Worm (Caenorhabditis elegans) whole organism, late embryonic: ENCODE measurements around the gene T14B4.5.

ENCODE experiments used
- C38D4.7 ChIP-seq: fragments of 200-800 bp; sonication (Bioruptor generic); optimal IDR thresholded peaks from 2 replicates; lab custom pipeline; 2018; ENCODE audit warnings: mild to moderate bottlenecking, missing genetic modification characterization, moderate library complexity, missing compliant biosample characterization
- F13H6.1 ChIP-seq: sonication (generic microtip); optimal IDR thresholded peaks from 2 replicates; lab custom pipeline; 2016; ENCODE audit warnings: missing genetic modification characterization, missing compliant biosample characterization
- K02D7.2 ChIP-seq: sonication (generic microtip); optimal IDR thresholded peaks from 2 replicates; lab custom pipeline; 2017; ENCODE audit warnings: mild to moderate bottlenecking, missing genetic modification characterization, missing compliant biosample characterization
- K09A11.1 ChIP-seq: sonication (generic microtip); optimal IDR thresholded peaks from 2 replicates; lab custom pipeline; 2017; ENCODE audit warnings: antibody characterized with exemption, mild to moderate bottlenecking, missing genetic modification characterization, missing compliant biosample characterization; ENCODE audit not compliant: insufficient read depth
- Y22D7AL.16 ChIP-seq: sonication (generic microtip); optimal IDR thresholded peaks from 2 replicates; lab custom pipeline; 2016; ENCODE audit warnings: missing genetic modification characterization, missing compliant biosample characterization
- ceh-14 ChIP-seq: sonication (generic microtip); optimal IDR thresholded peaks from 2 replicates; lab custom pipeline; 2016; ENCODE audit warnings: missing genotype, missing genetic modification characterization, missing compliant biosample characterization
- ceh-19 ChIP-seq: fragments of 200-800 bp; sonication (Bioruptor generic); optimal IDR thresholded peaks from 2 replicates; lab custom pipeline; 2018; ENCODE audit warnings: mild to moderate bottlenecking, missing genetic modification characterization, missing compliant biosample characterization
- ceh-24 ChIP-seq: sonication (generic microtip); optimal IDR thresholded peaks from 2 replicates; lab custom pipeline; 2016; ENCODE audit warnings: mild to moderate bottlenecking, missing genetic modification characterization, missing compliant biosample characterization
- ceh-31 ChIP-seq: sonication (generic microtip); optimal IDR thresholded peaks from 2 replicates; lab custom pipeline; 2016; ENCODE audit warnings: missing genetic modification characterization, missing compliant biosample characterization
- ceh-34 ChIP-seq: sonication (generic microtip); optimal IDR thresholded peaks from 2 replicates; lab custom pipeline; 2016; ENCODE audit warnings: mild to moderate bottlenecking, missing genetic modification characterization, missing compliant biosample characterization
- ceh-6 ChIP-seq: fragments of 200-800 bp; sonication (Bioruptor generic); optimal IDR thresholded peaks from 2 replicates; lab custom pipeline; 2018; ENCODE audit warnings: mild to moderate bottlenecking, missing genetic modification characterization, missing compliant biosample characterization
- ceh-9 ChIP-seq: sonication (generic microtip); optimal IDR thresholded peaks from 2 replicates; lab custom pipeline; 2016; ENCODE audit warnings: mild to moderate bottlenecking, missing genetic modification characterization, inconsistent platforms, missing compliant biosample characterization
- che-1 ChIP-seq: sonication (generic microtip); optimal IDR thresholded peaks from 2 replicates; lab custom pipeline; 2016; ENCODE audit warnings: mild to moderate bottlenecking, missing genetic modification characterization, missing compliant biosample characterization
- ets-4 ChIP-seq: sonication (generic microtip); optimal IDR thresholded peaks from 2 replicates; lab custom pipeline; 2016; ENCODE audit warnings: missing genetic modification characterization, missing compliant biosample characterization
- fax-1 ChIP-seq: sonication (generic microtip); optimal IDR thresholded peaks from 2 replicates; lab custom pipeline; 2016; ENCODE audit warnings: missing genotype, missing genetic modification characterization, missing compliant biosample characterization
- fkh-10 ChIP-seq: fragments of 150-350 bp; optimal IDR thresholded peaks from 2 replicates; lab custom pipeline; 2014; ENCODE audit warnings: missing biosample characterization, missing genetic modification reagents, missing genetic modification characterization
- gmeb-2 ChIP-seq: sonication (generic microtip); optimal IDR thresholded peaks from 2 replicates; lab custom pipeline; 2016; ENCODE audit warnings: missing genetic modification characterization, inconsistent platforms, missing compliant biosample characterization
- hlh-15 ChIP-seq: sonication (generic microtip); optimal IDR thresholded peaks from 2 replicates; lab custom pipeline; 2016; ENCODE audit warnings: missing genetic modification characterization, missing compliant biosample characterization
- hlh-8 ChIP-seq: sonication (generic microtip); optimal IDR thresholded peaks from 2 replicates; lab custom pipeline; 2016; ENCODE audit warnings: missing genotype, missing genetic modification characterization, missing compliant biosample characterization
- lim-6 ChIP-seq: sonication (generic microtip); optimal IDR thresholded peaks from 2 replicates; lab custom pipeline; 2016; ENCODE audit warnings: missing genetic modification characterization, missing compliant biosample characterization
- lin-11 ChIP-seq: fragments of 200-800 bp; sonication (Bioruptor generic); optimal IDR thresholded peaks from 2 replicates; lab custom pipeline; 2018; ENCODE audit warnings: mild to moderate bottlenecking, missing genetic modification characterization, missing compliant biosample characterization
- nfya-1 ChIP-seq: sonication (generic microtip); optimal IDR thresholded peaks from 2 replicates; lab custom pipeline; 2017; ENCODE audit warnings: missing genetic modification characterization, mild to moderate bottlenecking, missing compliant biosample characterization, antibody characterized with exemption, moderate library complexity
- nhr-11 ChIP-seq: fragments of 150-350 bp; optimal IDR thresholded peaks from 2 replicates; lab custom pipeline; 2014; ENCODE audit warnings: missing biosample characterization, missing genetic modification characterization
- nhr-232 ChIP-seq: sonication (generic microtip); optimal IDR thresholded peaks from 2 replicates; lab custom pipeline; 2016; ENCODE audit warnings: missing genetic modification characterization, missing compliant biosample characterization
- odd-2 ChIP-seq: sonication (generic microtip); optimal IDR thresholded peaks from 2 replicates; lab custom pipeline; 2017; ENCODE audit warnings: antibody characterized with exemption, mild to moderate bottlenecking, missing genetic modification characterization, missing compliant biosample characterization
- pag-3 ChIP-seq: sonication (generic microtip); optimal IDR thresholded peaks from 2 replicates; lab custom pipeline; 2016; ENCODE audit warnings: missing compliant biosample characterization, missing genetic modification characterization, borderline replicate concordance
- pat-9 ChIP-seq: fragments of 200-800 bp; sonication (Bioruptor generic); optimal IDR thresholded peaks from 2 replicates; lab custom pipeline; 2018; ENCODE audit warnings: mild to moderate bottlenecking, missing genetic modification characterization, moderate library complexity, missing compliant biosample characterization
- pax-1 ChIP-seq: fragments of 150-350 bp; optimal IDR thresholded peaks from 2 replicates; lab custom pipeline; 2014; ENCODE audit warnings: missing biosample characterization, missing genetic modification characterization
- pha-2 ChIP-seq: sonication (generic microtip); optimal IDR thresholded peaks from 2 replicates; lab custom pipeline; 2017; ENCODE audit warnings: mild to moderate bottlenecking, missing genetic modification characterization, missing compliant biosample characterization
- pqm-1 ChIP-seq: sonication (generic microtip); optimal IDR thresholded peaks from 2 replicates; lab custom pipeline; 2016; ENCODE audit warnings: missing genetic modification characterization, missing compliant biosample characterization
- ref-2 ChIP-seq: sonication (generic microtip); optimal IDR thresholded peaks from 2 replicates; lab custom pipeline; 2016; ENCODE audit warnings: missing genetic modification characterization, missing compliant biosample characterization
- sox-2 ChIP-seq: fragments of 200-800 bp; sonication (Bioruptor generic); IDR thresholded peaks from 2 replicates; pipeline ENCODE4 v1.3.6; 2022; ENCODE audit warnings: missing genetic modification reagents, missing genetic modification characterization, missing compliant biosample characterization
- sox-4 ChIP-seq: sonication (generic microtip); optimal IDR thresholded peaks from 2 replicates; lab custom pipeline; 2017; ENCODE audit warnings: mild to moderate bottlenecking, missing genetic modification characterization, inconsistent platforms, missing compliant biosample characterization
- unc-3 ChIP-seq, 2 experiments: fragments of 200-800 bp in 1 of 2; sonication (Bioruptor generic) in 1 of 2; sonication (generic microtip) in 1 of 2; conservative IDR thresholded peaks in 1 of 2; optimal IDR thresholded peaks in 1 of 2; 2 replicates each; pipeline versions ENCODE4 v1.3.6 to Lab custom; 2016 to 2022; ENCODE audit warnings: missing compliant biosample characterization in 2 of 2, missing genetic modification characterization in 2 of 2, missing genetic modification reagents in 1 of 2
- zip-5 ChIP-seq: sonication (generic microtip); optimal IDR thresholded peaks from 2 replicates; lab custom pipeline; 2016; ENCODE audit warnings: missing genetic modification characterization, missing compliant biosample characterization
- ztf-16 ChIP-seq: sonication (generic microtip); optimal IDR thresholded peaks from 2 replicates; lab custom pipeline; 2017; ENCODE audit warnings: missing genetic modification characterization, missing compliant biosample characterization

The T14B4.5 gene

ce11 chrII:6716638-6717037 lies at the start of gene T14B4.5, which contains the start of gene T14B4.20:
Gene T14B4.5 (plus strand): TSS chrII:6716863.
Gene T14B4.20 (plus strand): TSS chrII:6716901.
- no peak for TF ChIP-seq gmeb-2
- no peak for TF ChIP-seq fax-1 (tag; lab: Kevin White, UChicago)
- no peak for TF ChIP-seq zip-5 (tag; lab: Kevin White, UChicago)
- TF ChIP-seq nhr-11, result no peak
- TF ChIP-seq C38D4.7, result no peak
- no peak for TF ChIP-seq Y22D7AL.16 (tag; lab: Kevin White, UChicago)
- no peak for TF ChIP-seq K02D7.2 (tag; lab: Kevin White, UChicago)
- TF ChIP-seq ref-2, result no peak
- TF ChIP-seq sox-4 (tag; lab: Kevin White, UChicago), result no peak
- TF ChIP-seq sox-2, result no peak

- TF ChIP-seq pha-2 (tag; lab: Kevin White, UChicago), result no peak
- no peak for TF ChIP-seq lin-11
- no peak for TF ChIP-seq nhr-232 (tag; lab: Kevin White, UChicago)
- no peak for TF ChIP-seq ceh-6 (GFP tag; lab: Kevin White, UChicago)
- TF ChIP-seq odd-2 (tag; lab: Kevin White, UChicago), result no peak
- no peak for TF ChIP-seq ceh-24 (tag; lab: Kevin White, UChicago)
- TF ChIP-seq che-1 (tag; lab: Kevin White, UChicago), result no peak
- no peak for TF ChIP-seq pqm-1 (tag; lab: Kevin White, UChicago)
- TF ChIP-seq pag-3 (tag; lab: Kevin White, UChicago), result no peak
- TF ChIP-seq unc-3 (GFP tag; conservative IDR thresholded peaks at IDR 0.05; lab: Robert Waterston, UW), result no peak
- no peak for TF ChIP-seq unc-3 (tag; optimal IDR thresholded peaks at IDR 0.05; lab: Kevin White, UChicago)
- no peak for TF ChIP-seq fax-1 (tag; lab: Kevin White, UChicago)
- no peak for TF ChIP-seq Y22D7AL.16 (tag; lab: Kevin White, UChicago)
- TF ChIP-seq ztf-16 (tag; lab: Kevin White, UChicago), result no peak
- no peak for TF ChIP-seq C38D4.7
These were observed 49.1 kb upstream of the T14B4.5 start for ce11 chrII:6667534-6667933.

- no peak for TF ChIP-seq hlh-8 (tag; lab: Kevin White, UChicago)
- no peak for TF ChIP-seq F13H6.1
- TF ChIP-seq lim-6 (tag; lab: Kevin White, UChicago), result no peak
- TF ChIP-seq ceh-14, result no peak
- TF ChIP-seq, all 69 proteins: peak for 0
These were observed 48.2 kb upstream of the T14B4.5 start for ce11 chrII:6668496-6668895.

ce11 chrII:6673894-6674293 lies 42.8 kb upstream of the T14B4.5 start, which contains the start of gene H43E16.1:
Gene H43E16.1 (plus strand): TSS chrII:6674268.
- TF ChIP-seq K09A11.1 (tag; lab: Kevin White, UChicago) (no peak), ceh-19 (GFP tag; lab: Kevin White, UChicago) (no peak), pat-9 (tag; lab: Kevin White, UChicago) (no peak), hlh-15 (tag; lab: Kevin White, UChicago) (no peak), ceh-9 (tag; lab: Kevin White, UChicago) (no peak), ceh-31 (tag; lab: Kevin White, UChicago) (no peak), gmeb-2 (no peak), lim-6 (tag; lab: Kevin White, UChicago) (no peak), ceh-34 (tag; lab: Kevin White, UChicago) (no peak), fkh-10 (GFP tag; lab: Kevin White, UChicago) (no peak), unc-3 (GFP tag; conservative IDR thresholded peaks at IDR 0.05; lab: Robert Waterston, UW) (no peak), unc-3 (tag; optimal IDR thresholded peaks at IDR 0.05; lab: Kevin White, UChicago) (no peak)
- TF ChIP-seq, all 69 proteins: peak for 0

- TF ChIP-seq unc-3 (GFP tag; conservative IDR thresholded peaks at IDR 0.05; lab: Robert Waterston, UW) (no peak), unc-3 (tag; optimal IDR thresholded peaks at IDR 0.05; lab: Kevin White, UChicago) (no peak), ets-4 (tag; lab: Kevin White, UChicago) (no peak), pax-1 (tag; lab: Kevin White, UChicago) (no peak), nfya-1 (no peak)
These were observed 36.9 kb upstream of the T14B4.5 start, which contains the start of gene ift-74 for ce11 chrII:6679724-6680123. Gene ift-74 (plus strand): TSS chrII:6680024.
